Fruit fly (Drosophila melanogaster) whole organism, embryonic: Measurements from ENCODE around the gene CG4951.
A peak's percentile ranks its signal among the peaks of the same experiment; 100 is the strongest.

Experiments
- Awh ChIP-seq: fragments of 200-800 bp; sonication (Bioruptor generic); IDR thresholded peaks from 2 replicates; pipeline ENCODE4, ENCODE4 v1.3.6; 2022; ENCODE audit warnings: missing biosample characterization, missing genetic modification characterization
- CG10366 ChIP-seq: fragments of 200-800 bp; sonication (Bioruptor generic); IDR thresholded peaks from 2 replicates; pipeline ENCODE4 v1.3.6; 2022; ENCODE audit warnings: missing biosample characterization, missing genetic modification characterization
- CG12071 ChIP-seq: fragments of 200-800 bp; sonication (Bioruptor generic); optimal IDR thresholded peaks from 3 replicates; lab custom pipeline; 2018; ENCODE audit warnings: missing biosample characterization, mild to moderate bottlenecking, missing genetic modification characterization
- CG12219 ChIP-seq: fragments of 200-800 bp; sonication (Bioruptor generic); optimal IDR thresholded peaks from 3 replicates; lab custom pipeline; 2018; ENCODE audit warnings: missing biosample characterization, mild to moderate bottlenecking, missing genetic modification characterization
- CG13424 ChIP-seq: fragments of 200-800 bp; sonication (Bioruptor generic); optimal IDR thresholded peaks from 2 replicates; lab custom pipeline; 2019; ENCODE audit warnings: missing biosample characterization, mild to moderate bottlenecking, missing genetic modification characterization, moderate library complexity
- CG13624 ChIP-seq: fragments of 200-800 bp; sonication (Bioruptor generic); optimal IDR thresholded peaks from 2 replicates; lab custom pipeline; 2016; ENCODE audit warnings: missing biosample characterization, missing genetic modification characterization
- CG14710 ChIP-seq: fragments of 200-800 bp; sonication (Bioruptor generic); optimal IDR thresholded peaks from 3 replicates; lab custom pipeline; 2019; ENCODE audit warnings: missing biosample characterization, mild to moderate bottlenecking, missing genetic modification characterization, moderate library complexity
- CG17359 ChIP-seq: fragments of 200-800 bp; sonication (Bioruptor generic); optimal IDR thresholded peaks from 3 replicates; lab custom pipeline; 2018; ENCODE audit warnings: missing biosample characterization, mild to moderate bottlenecking, missing genetic modification characterization, moderate library complexity
- CG18476 ChIP-seq: fragments of 200-800 bp; sonication (Bioruptor generic); optimal IDR thresholded peaks from 2 replicates; lab custom pipeline; 2016; ENCODE audit warnings: missing biosample characterization, mild to moderate bottlenecking, missing genetic modification characterization
- CG2712 ChIP-seq: fragments of 200-800 bp; optimal IDR thresholded peaks from 3 replicates; lab custom pipeline; 2019; ENCODE audit warnings: missing biosample characterization, mild to moderate bottlenecking, missing genetic modification characterization, moderate library complexity
- CG2875 ChIP-seq: fragments of 200-800 bp; sonication (Bioruptor generic); optimal IDR thresholded peaks from 2 replicates; lab custom pipeline; 2017; ENCODE audit warnings: missing biosample characterization, mild to moderate bottlenecking, missing genetic modification characterization, missing genetic modification reagents
- CG3838 ChIP-seq: fragments of 200-800 bp; sonication (Bioruptor generic); optimal IDR thresholded peaks from 3 replicates; lab custom pipeline; 2016; ENCODE audit warnings: missing biosample characterization, missing genetic modification characterization
- CG4820 ChIP-seq: fragments of 200-800 bp; sonication (Bioruptor generic); optimal IDR thresholded peaks from 3 replicates; lab custom pipeline; 2016; ENCODE audit warnings: missing biosample characterization, missing genetic modification characterization
- CG5245 ChIP-seq: fragments of 200-800 bp; sonication (Bioruptor generic); optimal IDR thresholded peaks from 3 replicates; lab custom pipeline; 2016; ENCODE audit warnings: missing biosample characterization, missing genetic modification characterization
- CG7786 ChIP-seq: fragments of 200-800 bp; sonication (Bioruptor generic); optimal IDR thresholded peaks from 2 replicates; lab custom pipeline; 2016; ENCODE audit warnings: missing biosample characterization, missing genetic modification characterization
- CG7839 ChIP-seq: fragments of 200-800 bp; sonication (Bioruptor generic); optimal IDR thresholded peaks from 3 replicates; lab custom pipeline; 2018; ENCODE audit warnings: missing biosample characterization, mild to moderate bottlenecking, missing genetic modification characterization, moderate library complexity
- CG7928 ChIP-seq: fragments of 200-800 bp; sonication (Bioruptor generic); optimal IDR thresholded peaks from 2 replicates; lab custom pipeline; 2017; ENCODE audit warnings: missing biosample characterization, mild to moderate bottlenecking, missing genetic modification characterization
- D19B ChIP-seq: fragments of 200-800 bp; sonication (Bioruptor generic); optimal IDR thresholded peaks from 2 replicates; lab custom pipeline; 2017; ENCODE audit warnings: missing biosample characterization, mild to moderate bottlenecking, missing genetic modification characterization
- Doc3 ChIP-seq: fragments of 200-800 bp; sonication (Bioruptor generic); IDR thresholded peaks from 3 replicates; pipeline ENCODE4 v1.3.6; 2022; ENCODE audit warnings: missing biosample characterization, missing genetic modification characterization; ENCODE audit not compliant: partially characterized antibody
- E2f2 ChIP-seq: fragments of 200-800 bp; sonication (Bioruptor generic); IDR thresholded peaks from 2 replicates; pipeline ENCODE4 v1.3.6; 2022; ENCODE audit warnings: missing biosample characterization, missing genetic modification characterization
- Elba2 ChIP-seq: fragments of 200-800 bp; sonication (Bioruptor generic); optimal IDR thresholded peaks from 3 replicates; lab custom pipeline; 2016; ENCODE audit warnings: missing biosample characterization, missing genetic modification characterization
- Ets65A ChIP-seq: fragments of 200-800 bp; sonication (Bioruptor generic); peaks from one replicate; lab custom pipeline; 2016; ENCODE audit warnings: missing biosample characterization, missing genetic modification characterization
- H2.0 ChIP-seq: fragments of 200-800 bp; sonication (Bioruptor generic); IDR thresholded peaks from 2 replicates; pipeline ENCODE4 v1.3.6; 2022; ENCODE audit warnings: missing biosample characterization, missing genetic modification characterization
- Hr51 ChIP-seq, 2 experiments: fragments of 200-800 bp; sonication (Bioruptor generic); optimal IDR thresholded peaks; 2 replicates in 1 of 2; 3 replicates in 1 of 2; lab custom pipeline; 2016 to 2018; ENCODE audit warnings: missing biosample characterization in 2 of 2, missing genetic modification characterization in 2 of 2, mild to moderate bottlenecking in 1 of 2, moderate library complexity in 1 of 2
- Lhr ChIP-seq: fragments of 200-800 bp; sonication (Bioruptor generic); optimal IDR thresholded peaks from 3 replicates; lab custom pipeline; 2017; ENCODE audit warnings: mild to moderate bottlenecking, missing biosample characterization, missing genetic modification reagents, missing genetic modification characterization
- NFAT ChIP-seq: fragments of 200-800 bp; sonication (Bioruptor generic); IDR thresholded peaks from 2 replicates; pipeline ENCODE4 v1.3.6; 2022; ENCODE audit warnings: missing biosample characterization, missing genetic modification characterization
- Nf-YC ChIP-seq: fragments of 200-800 bp; optimal IDR thresholded peaks from 3 replicates; lab custom pipeline; 2019; ENCODE audit warnings: missing biosample characterization, mild to moderate bottlenecking, missing genetic modification characterization, moderate library complexity
- Sry-β ChIP-seq: fragments of 200-800 bp; sonication (Bioruptor generic); optimal IDR thresholded peaks from 2 replicates; lab custom pipeline; 2018; ENCODE audit warnings: missing biosample characterization, mild to moderate bottlenecking, missing genetic modification characterization, moderate library complexity
- YL-1 ChIP-seq: fragments of 200-800 bp; sonication (Bioruptor generic); optimal IDR thresholded peaks from 3 replicates; lab custom pipeline; 2017; ENCODE audit warnings: missing biosample characterization, mild to moderate bottlenecking, missing genetic modification characterization
- al ChIP-seq: fragments of 200-800 bp; sonication (Bioruptor generic); IDR thresholded peaks from 2 replicates; pipeline ENCODE4 v1.3.6; 2022; ENCODE audit warnings: missing biosample characterization, missing genetic modification characterization
- bab2 ChIP-seq: fragments of 200-800 bp; sonication (Bioruptor generic); optimal IDR thresholded peaks from 2 replicates; lab custom pipeline; 2016; ENCODE audit warnings: missing biosample characterization, missing genetic modification characterization
- caup ChIP-seq: fragments of 200-800 bp; sonication (Bioruptor generic); optimal IDR thresholded peaks from 3 replicates; lab custom pipeline; 2017; ENCODE audit warnings: missing biosample characterization, mild to moderate bottlenecking, missing genetic modification characterization, moderate library complexity; ENCODE audit not compliant: severe bottlenecking
- danr ChIP-seq: fragments of 200-800 bp; sonication (Bioruptor generic); IDR thresholded peaks from 2 replicates; pipeline ENCODE4 v1.3.6; 2022; ENCODE audit warnings: missing biosample characterization, missing genetic modification characterization
- dmrt99B ChIP-seq: fragments of 200-800 bp; sonication (Bioruptor generic); optimal IDR thresholded peaks from 2 replicates; lab custom pipeline; 2018; ENCODE audit warnings: missing biosample characterization, mild to moderate bottlenecking, missing genetic modification characterization, moderate library complexity
- fd102C ChIP-seq: fragments of 200-800 bp; sonication (Bioruptor generic); optimal IDR thresholded peaks from 2 replicates; lab custom pipeline; 2018; ENCODE audit warnings: missing biosample characterization, mild to moderate bottlenecking, missing genetic modification characterization, moderate library complexity
- gcm2 ChIP-seq: fragments of 200-800 bp; sonication (Bioruptor generic); optimal IDR thresholded peaks from 2 replicates; lab custom pipeline; 2016; ENCODE audit warnings: missing biosample characterization, missing genetic modification characterization
- kni ChIP-seq: fragments of 200-800 bp; sonication (Bioruptor generic); optimal IDR thresholded peaks from 3 replicates; lab custom pipeline; 2017; ENCODE audit warnings: mild to moderate bottlenecking, missing biosample characterization, missing genetic modification reagents, missing genetic modification characterization
- lbe ChIP-seq: fragments of 200-800 bp; sonication (Bioruptor generic); optimal IDR thresholded peaks from 2 replicates; lab custom pipeline; 2016; ENCODE audit warnings: missing biosample characterization, mild to moderate bottlenecking, missing genetic modification characterization
- luna ChIP-seq: fragments of 200-800 bp; sonication (Bioruptor generic); optimal IDR thresholded peaks from 2 replicates; lab custom pipeline; 2016; ENCODE audit warnings: missing biosample characterization, missing genetic modification characterization
- mam ChIP-seq: fragments of 200-800 bp; sonication (Bioruptor generic); optimal IDR thresholded peaks from 3 replicates; lab custom pipeline; 2016; ENCODE audit warnings: missing biosample characterization, missing genetic modification characterization
- org-1 ChIP-seq: fragments of 200-800 bp; sonication (Bioruptor generic); optimal IDR thresholded peaks from 2 replicates; lab custom pipeline; 2017; ENCODE audit warnings: missing biosample characterization, missing genetic modification characterization
- pb ChIP-seq: fragments of 200-800 bp; sonication (Bioruptor generic); optimal IDR thresholded peaks from 3 replicates; lab custom pipeline; 2016; ENCODE audit warnings: missing biosample characterization, missing genetic modification characterization
- pfk ChIP-seq: fragments of 200-800 bp; sonication (Bioruptor generic); optimal IDR thresholded peaks from 2 replicates; lab custom pipeline; 2018; ENCODE audit warnings: missing biosample characterization, mild to moderate bottlenecking, missing genetic modification characterization, moderate library complexity
- pita ChIP-seq: fragments of 200-800 bp; sonication (Bioruptor generic); optimal IDR thresholded peaks from 2 replicates; lab custom pipeline; 2017; ENCODE audit warnings: missing biosample characterization, mild to moderate bottlenecking, missing genetic modification characterization
- pzg ChIP-seq: fragments of 200-800 bp; sonication (Bioruptor generic); optimal IDR thresholded peaks from 3 replicates; lab custom pipeline; 2018; ENCODE audit warnings: missing biosample characterization, mild to moderate bottlenecking, missing genetic modification characterization, moderate library complexity
- sim ChIP-seq: fragments of 200-800 bp; sonication (Bioruptor generic); IDR thresholded peaks from 2 replicates; pipeline ENCODE4 v1.3.6; 2022; ENCODE audit warnings: missing biosample characterization, missing genetic modification characterization
- sima ChIP-seq: fragments of 200-800 bp; sonication (Bioruptor generic); optimal IDR thresholded peaks from 2 replicates; lab custom pipeline; 2016; ENCODE audit warnings: missing biosample characterization, missing genetic modification characterization
- slou ChIP-seq: fragments of 200-800 bp; sonication (Bioruptor generic); optimal IDR thresholded peaks from 3 replicates; lab custom pipeline; 2016; ENCODE audit warnings: missing biosample characterization, missing genetic modification characterization
- tx ChIP-seq: fragments of 200-800 bp; sonication (Bioruptor generic); optimal IDR thresholded peaks from 2 replicates; lab custom pipeline; 2016; ENCODE audit warnings: missing biosample characterization, missing genetic modification characterization
- zfh2 ChIP-seq: fragments of 200-800 bp; sonication (Bioruptor generic); optimal IDR thresholded peaks from 2 replicates; lab custom pipeline; 2016; ENCODE audit warnings: missing biosample characterization, missing genetic modification characterization

CG4951 gene

DNA sequence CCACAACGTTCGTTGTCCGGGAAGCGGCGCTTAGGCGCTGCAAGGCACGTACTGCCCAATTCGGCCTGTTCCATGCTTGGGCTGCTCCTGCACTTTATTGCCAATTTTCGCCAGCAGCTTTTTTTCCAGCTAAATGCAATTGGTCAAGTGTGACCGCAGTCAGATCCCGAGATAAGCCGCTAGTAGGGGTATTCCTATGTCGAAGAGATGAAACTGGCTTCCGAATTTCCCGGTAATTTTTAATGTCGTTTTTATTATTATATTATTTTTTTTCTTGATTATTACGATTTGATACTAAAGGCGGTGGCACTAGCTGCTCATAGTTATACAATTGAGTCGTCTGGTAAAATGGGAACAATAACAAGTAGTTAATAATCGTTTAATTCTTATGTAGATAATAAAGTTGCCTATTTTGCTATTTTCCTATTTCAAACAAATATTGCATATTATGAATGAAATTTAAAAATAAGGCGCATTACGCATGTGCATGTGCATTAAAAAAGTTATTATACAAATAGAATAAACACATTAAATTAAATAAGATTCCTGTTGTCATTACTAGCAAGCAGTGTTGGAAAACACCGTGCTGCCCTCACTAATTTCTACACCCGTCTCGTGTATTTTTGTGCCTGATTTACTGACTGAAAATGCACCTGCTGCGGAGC is 37.4 kb downstream of the CG4951 start, which contains the start of the genes CG5003 and mRpS22 (continued):
- TF ChIP-seq bab2 (GFP tag; lab: Kevin White, UChicago) (peak; percentile 1), Lhr (GFP tag; lab: Kevin White, UChicago) (peak; percentile 24), CG2875 (GFP tag; lab: Kevin White, UChicago) (peak; percentile 14), CG3838 (GFP tag; lab: Kevin White, UChicago) (no peak), pfk (GFP tag; lab: Kevin White, UChicago) (no peak), CG5245 (GFP tag; lab: Kevin White, UChicago) (peak; percentile 21), CG17359 (tag; lab: Kevin White, UChicago) (peak; percentile 23), Ets65A (GFP tag; lab: Kevin White, UChicago) (peak; percentile 87), E2f2 (GFP tag; lab: Robert Waterston, UW) (peak; percentile 16; the same call in 1 of the 2 replicates), CG13624 (GFP tag; lab: Kevin White, UChicago) (no peak), sim (GFP tag; lab: Robert Waterston, UW) (no peak), CG4820 (GFP tag; lab: Kevin White, UChicago) (peak; percentile 55), NFAT (GFP tag; lab: Robert Waterston, UW) (peak; percentile 42; the same call in 1 of the 2 replicates), mam (GFP tag; lab: Kevin White, UChicago) (no peak), pita (GFP tag; lab: Kevin White, UChicago) (no peak), CG10366 (peak; percentile 23), fd102C (GFP tag; lab: Kevin White, UChicago) (no peak), Awh (GFP tag; lab: Robert Waterston, UW) (no peak), dmrt99B (tag; lab: Kevin White, UChicago) (peak; percentile 51), caup (GFP tag; lab: Kevin White, UChicago) (peak; percentile 39), gcm2 (GFP tag; lab: Kevin White, UChicago) (no peak), zfh2 (peak; percentile 44), Nf-YC (tag; lab: Kevin White, UChicago) (peak; percentile 73), CG13424 (peak; percentile 75), D19B (peak; percentile 45), CG14710 (tag; lab: Kevin White, UChicago) (peak; percentile 77), pb (GFP tag; lab: Kevin White, UChicago) (no peak), tx (GFP tag; lab: Kevin White, UChicago) (peak; percentile 19), org-1 (GFP tag; lab: Kevin White, UChicago) (no peak), CG7928 (GFP tag; lab: Kevin White, UChicago) (no peak), Doc3 (GFP tag; lab: Robert Waterston, UW) (no peak), CG12219 (GFP tag; lab: Kevin White, UChicago) (no peak), Elba2 (GFP tag; lab: Kevin White, UChicago) (peak; percentile 66), CG12071 (GFP tag; lab: Kevin White, UChicago) (no peak), lbe (GFP tag; lab: Kevin White, UChicago) (peak; percentile 29), luna (GFP tag; lab: Kevin White, UChicago) (no peak), CG7786 (GFP tag; lab: Kevin White, UChicago) (no peak), H2.0 (GFP tag; lab: Robert Waterston, UW) (peak; percentile 28), Sry-β (GFP tag; lab: Kevin White, UChicago) (peak; percentile 81), YL-1 (GFP tag; lab: Kevin White, UChicago) (peak; percentile 39), CG7839 (peak; percentile 70), CG18476 (GFP tag; lab: Kevin White, UChicago) (peak; percentile 57), CG2712 (tag; lab: Kevin White, UChicago) (peak; percentile 69), pzg (GFP tag; lab: Kevin White, UChicago) (peak; percentile 22), sima (GFP tag; lab: Kevin White, UChicago) (peak; percentile 6), Hr51 (GFP tag; optimal IDR thresholded peaks at IDR 0.05; lab: Kevin White, UChicago) (peak in 1 of 2 experiments; percentile 57), slou (peak; percentile 66), danr (0 out of 2 replicates have a peak, but pooled peaks have one; percentile 26), al (peak; percentile 25; the same call in 1 of the 2 replicates), kni (GFP tag; lab: Kevin White, UChicago) (no peak)
